Worm (Caenorhabditis elegans) whole organism, early embryonic: ENCODE data around the gene R09E10.2.

Source experiments
- ceh-13 ChIP-seq: fragments of 200-800 bp; sonication (Bioruptor generic); optimal IDR thresholded peaks from 2 replicates; lab custom pipeline; 2018; ENCODE audit warnings: mild to moderate bottlenecking, missing genetic modification characterization, missing compliant biosample characterization
- flt-1 ChIP-seq: fragments of 200-800 bp; sonication (Bioruptor generic); IDR thresholded peaks from 2 replicates; pipeline ENCODE4 v1.3.6; 2022; ENCODE audit warnings: missing genetic modification characterization, missing compliant biosample characterization
- pes-1 ChIP-seq: fragments of 200-800 bp; sonication (Bioruptor generic); IDR thresholded peaks from 2 replicates; pipeline ENCODE4 v1.3.6; 2022; ENCODE audit warnings: missing genetic modification reagents, missing genetic modification characterization, missing compliant biosample characterization
- tbx-37 ChIP-seq: fragments of 200-800 bp; sonication (Bioruptor generic); conservative IDR thresholded peaks from 2 replicates; pipeline ENCODE4 v1.3.6; 2022; ENCODE audit warnings: missing genetic modification reagents, missing genetic modification characterization, missing compliant biosample characterization

ce11 chrIV:10276960-10277359 is 41.1 kb downstream of the R09E10.2 start, which contains the start of gene Y43C5A.7:
- TF ChIP-seq flt-1, result no peak
- TF ChIP-seq pes-1 (GFP tag; lab: Robert Waterston, UW), result no peak
- TF ChIP-seq ceh-13 (GFP tag; lab: Kevin White, UChicago), result no peak
- no peak for TF ChIP-seq tbx-37 (GFP tag; lab: Robert Waterston, UW)
